Worm (Caenorhabditis elegans) whole organism, L2 larva: ENCODE data around the gene gtl-1.

Source experiments
- C34F6.9 ChIP-seq: fragments of 150-350 bp; optimal IDR thresholded peaks from 2 replicates; lab custom pipeline; 2014; ENCODE audit warnings: missing biosample characterization, missing genetic modification characterization
- F13H6.1 ChIP-seq: sonication (generic microtip); optimal IDR thresholded peaks from 2 replicates; lab custom pipeline; 2016; ENCODE audit warnings: missing genetic modification characterization, missing compliant biosample characterization
- R02D3.7 ChIP-seq: fragments of 150-350 bp; optimal IDR thresholded peaks from 2 replicates; lab custom pipeline; 2014; ENCODE audit warnings: missing biosample characterization, missing genetic modification characterization
- Y55F3AM.14 ChIP-seq: fragments of 200-800 bp; sonication (Bioruptor generic); optimal IDR thresholded peaks from 2 replicates; lab custom pipeline; 2018; ENCODE audit warnings: mild to moderate bottlenecking, missing genetic modification characterization, missing compliant biosample characterization
- ZK546.5 ChIP-seq: sonication (generic microtip); optimal IDR thresholded peaks from 2 replicates; lab custom pipeline; 2017; ENCODE audit warnings: missing biosample characterization, missing genetic modification characterization
- aly-2 ChIP-seq: fragments of 150-350 bp; optimal IDR thresholded peaks from 2 replicates; lab custom pipeline; 2014; ENCODE audit warnings: missing biosample characterization, missing genetic modification characterization
- ama-1 ChIP-seq: fragments of 150-350 bp; optimal IDR thresholded peaks from 2 replicates; lab custom pipeline; 2018; ENCODE audit warnings: inconsistent platforms
- blmp-1 ChIP-seq: sonication (generic microtip); optimal IDR thresholded peaks from 2 replicates; lab custom pipeline; 2017; ENCODE audit warnings: missing genetic modification characterization, mild to moderate bottlenecking, missing compliant biosample characterization, antibody characterized with exemption, moderate library complexity; ENCODE audit not compliant: insufficient read depth
- crh-2 ChIP-seq: sonication (generic microtip); optimal IDR thresholded peaks from 2 replicates; lab custom pipeline; 2017; ENCODE audit warnings: missing biosample characterization, missing genetic modification characterization
- dmd-4 ChIP-seq: sonication (generic microtip); optimal IDR thresholded peaks from 2 replicates; lab custom pipeline; 2017; ENCODE audit warnings: missing biosample characterization, missing genetic modification characterization
- egl-27 ChIP-seq: sonication (generic microtip); optimal IDR thresholded peaks from 3 replicates; lab custom pipeline; 2017; ENCODE audit warnings: missing biosample characterization, missing genetic modification reagents, missing genetic modification characterization
- elt-1 ChIP-seq: fragments of 150-350 bp; optimal IDR thresholded peaks from 2 replicates; lab custom pipeline; 2014; ENCODE audit warnings: missing biosample characterization, missing genetic modification characterization
- elt-3 ChIP-seq: sonication (generic microtip); optimal IDR thresholded peaks from 2 replicates; lab custom pipeline; 2017; ENCODE audit warnings: missing biosample characterization, missing genetic modification characterization
- fos-1 ChIP-seq: fragments of 150-350 bp; optimal IDR thresholded peaks from 2 replicates; lab custom pipeline; 2014; ENCODE audit warnings: missing biosample characterization, missing genetic modification characterization
- gmeb-1 ChIP-seq: fragments of 150-350 bp; optimal IDR thresholded peaks from 2 replicates; lab custom pipeline; 2014; ENCODE audit warnings: missing biosample characterization, missing genetic modification characterization
- lsy-2 ChIP-seq, 2 experiments: fragments of 150-350 bp in 1 of 2; sonication (generic microtip) in 1 of 2; optimal IDR thresholded peaks; 2 replicates each; lab custom pipeline; 2014 to 2017; ENCODE audit warnings: missing biosample characterization in 2 of 2, missing genetic modification characterization in 2 of 2
- mab-5 ChIP-seq: fragments of 150-350 bp; optimal IDR thresholded peaks from 2 replicates; lab custom pipeline; 2014; ENCODE audit warnings: missing biosample characterization, missing genetic modification characterization
- mbf-1 ChIP-seq: sonication (generic microtip); optimal IDR thresholded peaks from 2 replicates; lab custom pipeline; 2017; ENCODE audit warnings: missing biosample characterization, missing genetic modification characterization
- mdl-1 ChIP-seq, 2 experiments: fragments of 150-350 bp in 1 of 2; sonication (generic microtip) in 1 of 2; optimal IDR thresholded peaks; 2 replicates each; lab custom pipeline; 2017; ENCODE audit warnings: missing biosample characterization in 2 of 2, missing genetic modification characterization in 2 of 2
- nhr-10 ChIP-seq: sonication (generic microtip); optimal IDR thresholded peaks from 2 replicates; lab custom pipeline; 2017; ENCODE audit warnings: missing biosample characterization, missing genetic modification characterization
- nhr-11 ChIP-seq: fragments of 150-350 bp; optimal IDR thresholded peaks from 2 replicates; lab custom pipeline; 2014; ENCODE audit warnings: missing biosample characterization, missing genetic modification characterization
- nhr-12 ChIP-seq: fragments of 150-350 bp; optimal IDR thresholded peaks from 2 replicates; lab custom pipeline; 2014; ENCODE audit warnings: missing biosample characterization, missing genetic modification characterization
- nhr-129 ChIP-seq: fragments of 150-350 bp; optimal IDR thresholded peaks from 2 replicates; lab custom pipeline; 2014; ENCODE audit warnings: missing biosample characterization, missing genetic modification characterization
- nhr-23 ChIP-seq: fragments of 150-350 bp; optimal IDR thresholded peaks from 2 replicates; lab custom pipeline; 2014; ENCODE audit warnings: missing biosample characterization, missing genetic modification reagents, missing genetic modification characterization
- nhr-25 ChIP-seq: fragments of 150-350 bp; sonication (generic microtip); optimal IDR thresholded peaks from 3 replicates; lab custom pipeline; 2014; ENCODE audit warnings: missing biosample characterization, missing genetic modification characterization
- peb-1 ChIP-seq: fragments of 150-350 bp; optimal IDR thresholded peaks from 2 replicates; lab custom pipeline; 2014; ENCODE audit warnings: missing biosample characterization, missing genetic modification characterization
- sem-4 ChIP-seq: fragments of 150-350 bp; optimal IDR thresholded peaks from 2 replicates; lab custom pipeline; 2014; ENCODE audit warnings: missing biosample characterization, missing genetic modification reagents, missing genetic modification characterization
- skn-1 ChIP-seq: sonication (generic microtip); optimal IDR thresholded peaks from 2 replicates; lab custom pipeline; 2017; ENCODE audit warnings: missing biosample characterization, missing genetic modification characterization
- sma-3 ChIP-seq: sonication (generic microtip); optimal IDR thresholded peaks from 2 replicates; lab custom pipeline; 2016; ENCODE audit warnings: missing genetic modification reagents, missing genetic modification characterization, missing compliant biosample characterization
- sma-9 ChIP-seq, 2 experiments: fragments of 150-350 bp in 1 of 2; sonication (generic microtip) in 1 of 2; optimal IDR thresholded peaks; 2 replicates each; lab custom pipeline; 2014 to 2016; ENCODE audit warnings: missing genetic modification characterization in 2 of 2, mild to moderate bottlenecking in 1 of 2, missing biosample characterization in 1 of 2, missing compliant biosample characterization in 1 of 2, missing genetic modification reagents in 1 of 2, moderate library complexity in 1 of 2
- unc-55 ChIP-seq: fragments of 150-350 bp; sonication (generic microtip); optimal IDR thresholded peaks from 3 replicates; lab custom pipeline; 2014; ENCODE audit warnings: missing biosample characterization, missing genetic modification reagents, missing genetic modification characterization
- ztf-1 ChIP-seq: fragments of 200-800 bp; sonication (Bioruptor generic); conservative IDR thresholded peaks from 2 replicates; pipeline ENCODE4 v1.3.6; 2022; ENCODE audit warnings: missing genetic modification characterization, missing compliant biosample characterization
- ztf-11 ChIP-seq: sonication (generic microtip); optimal IDR thresholded peaks from 2 replicates; lab custom pipeline; 2017; ENCODE audit warnings: missing biosample characterization, missing genetic modification characterization
- ztf-4 ChIP-seq: fragments of 150-350 bp; optimal IDR thresholded peaks from 2 replicates; lab custom pipeline; 2014; ENCODE audit warnings: missing biosample characterization, missing genetic modification characterization

The gtl-1 gene

DNA sequence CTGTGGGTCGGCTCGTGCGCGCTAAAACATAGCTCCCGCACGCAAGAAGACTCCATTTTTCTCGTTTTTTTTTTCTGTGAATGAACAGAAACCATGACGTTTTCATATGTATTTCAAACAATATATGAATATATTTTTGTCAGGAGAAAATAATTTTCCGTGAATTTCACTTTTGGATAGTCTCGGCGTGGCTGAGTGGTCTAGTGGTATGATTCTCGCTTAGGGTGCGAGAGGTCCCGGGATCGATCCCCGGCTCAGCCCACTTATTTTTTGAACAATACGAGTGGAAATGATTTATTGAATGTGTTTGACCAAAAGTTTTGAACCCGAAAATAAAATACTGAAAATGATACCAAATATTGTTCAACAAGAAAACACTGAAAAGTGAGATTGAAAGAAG lies 28.0 kb downstream of the gtl-1 start:
- no peak for TF ChIP-seq nhr-129 (tag; lab: Kevin White, UChicago)
- no peak for TF ChIP-seq R02D3.7
- TF ChIP-seq C34F6.9 (tag; lab: Kevin White, UChicago) = no peak
- TF ChIP-seq blmp-1 (tag; lab: Kevin White, UChicago) = no peak
- TF ChIP-seq crh-2 (tag; lab: Kevin White, UChicago) = no peak
- no peak for TF ChIP-seq mbf-1
- no peak for TF ChIP-seq ztf-1 (GFP tag; lab: Robert Waterston, UW)
- TF ChIP-seq dmd-4 (tag; lab: Kevin White, UChicago) = no peak
- no peak for TF ChIP-seq nhr-11
- TF ChIP-seq peb-1 (tag; lab: Kevin White, UChicago) = no peak
- no peak for TF ChIP-seq elt-3
- no peak for TF ChIP-seq nhr-12 (tag; lab: Kevin White, UChicago)
- TF ChIP-seq lsy-2 (tag; optimal IDR thresholded peaks at IDR 0.05; lab: Kevin White, UChicago) = no peak
- TF ChIP-seq fos-1 = no peak
- TF ChIP-seq gmeb-1 (tag; lab: Kevin White, UChicago) = no peak
- TF ChIP-seq aly-2 (tag; lab: Kevin White, UChicago) = no peak
- TF ChIP-seq sem-4 (tag; lab: Kevin White, UChicago) = no peak
- TF ChIP-seq sma-3 (GFP tag; lab: Kevin White, UChicago) = no peak
- no peak for TF ChIP-seq ztf-11 (tag; lab: Kevin White, UChicago)
- TF ChIP-seq, all 48 proteins: peak for 0

ce11 chrIV:11230069-11230468 lies 29.3 kb downstream of the gtl-1 start, which contains the start of gene best-7:
best-7 (minus strand) TSS chrIV:11230307.
- TF ChIP-seq mab-5 (tag; lab: Kevin White, UChicago) = no peak
- TF ChIP-seq nhr-23 = no peak
- TF ChIP-seq peb-1 (tag; lab: Kevin White, UChicago) = no peak
- no peak for TF ChIP-seq fos-1
- TF ChIP-seq R02D3.7 = no peak
- no peak for TF ChIP-seq F13H6.1
- no peak for TF ChIP-seq sma-9 (GFP tag; optimal IDR thresholded peaks at IDR 0.05; lab: Kevin White, UChicago)
- TF ChIP-seq sma-9 (tag; optimal IDR thresholded peaks at IDR 0.05; lab: Kevin White, UChicago) = no peak
- TF ChIP-seq ZK546.5 (tag; lab: Kevin White, UChicago) = no peak
- no peak for TF ChIP-seq nhr-10 (tag; lab: Kevin White, UChicago)
- TF ChIP-seq, all 48 proteins: peak for 0

DNA sequence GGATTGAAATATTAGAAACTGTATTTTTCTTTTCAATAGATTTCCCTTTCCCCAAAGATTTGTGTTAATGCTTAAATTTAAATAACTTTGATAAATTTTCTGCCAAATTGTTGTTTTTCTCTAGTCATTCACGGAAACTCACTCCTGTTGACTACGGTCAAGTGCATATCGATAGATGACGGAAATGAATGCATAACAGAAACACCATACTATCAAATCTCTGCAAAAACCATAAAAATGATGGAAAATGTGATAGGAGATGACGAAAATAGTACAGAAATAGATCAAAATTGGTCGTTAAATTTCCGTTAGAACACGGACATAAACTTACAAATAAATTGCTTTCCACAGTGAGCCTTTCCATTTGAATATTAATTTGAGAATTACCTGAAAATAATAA lies 30.3 kb downstream of the gtl-1 start:
- TF ChIP-seq mab-5 (tag; lab: Kevin White, UChicago) (no peak), lsy-2 (tag; optimal IDR thresholded peaks at IDR 0.05; lab: Kevin White, UChicago) (no peak), mdl-1 (tag; optimal IDR thresholded peaks at IDR 0.05; lab: Kevin White, UChicago) (no peak), egl-27 (tag; lab: Kevin White, UChicago) (no peak), skn-1 (tag; lab: Kevin White, UChicago) (no peak), nhr-10 (tag; lab: Kevin White, UChicago) (no peak), unc-55 (GFP tag; lab: Kevin White, UChicago) (no peak), Y55F3AM.14 (GFP tag; lab: Kevin White, UChicago) (no peak), ztf-4 (tag; lab: Kevin White, UChicago) (no peak)

DNA sequence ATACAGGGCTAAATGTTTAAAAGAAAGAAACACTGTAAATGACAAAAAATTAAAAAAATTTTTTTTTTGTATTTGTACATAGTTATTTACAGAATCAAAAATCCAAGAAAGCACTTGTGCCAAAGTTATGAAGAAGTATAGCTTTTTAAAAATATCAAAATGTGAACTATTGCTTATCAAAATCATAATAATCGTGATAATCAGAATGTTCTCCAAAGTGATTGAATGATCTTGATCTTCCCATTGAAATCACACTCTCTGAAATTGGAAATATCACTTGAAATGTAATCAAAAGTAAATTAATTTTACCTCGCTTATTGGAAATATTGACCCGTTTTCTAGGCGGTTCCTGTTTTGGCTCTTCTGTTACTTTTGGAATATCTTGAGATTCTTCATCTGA lies 32.8 kb downstream of the gtl-1 start:
- TF ChIP-seq sma-3 (GFP tag; lab: Kevin White, UChicago) (no peak), lsy-2 (tag; optimal IDR thresholded peaks at IDR 0.05; lab: Kevin White, UChicago) (no peak), nhr-25 (tag; lab: Kevin White, UChicago) (peak; percentile 53), Y55F3AM.14 (GFP tag; lab: Kevin White, UChicago) (no peak), C34F6.9 (tag; lab: Kevin White, UChicago) (no peak), ama-1 (lab: Kevin White, UChicago) (no peak)
- TF ChIP-seq, all 48 proteins: peak for 1

DNA sequence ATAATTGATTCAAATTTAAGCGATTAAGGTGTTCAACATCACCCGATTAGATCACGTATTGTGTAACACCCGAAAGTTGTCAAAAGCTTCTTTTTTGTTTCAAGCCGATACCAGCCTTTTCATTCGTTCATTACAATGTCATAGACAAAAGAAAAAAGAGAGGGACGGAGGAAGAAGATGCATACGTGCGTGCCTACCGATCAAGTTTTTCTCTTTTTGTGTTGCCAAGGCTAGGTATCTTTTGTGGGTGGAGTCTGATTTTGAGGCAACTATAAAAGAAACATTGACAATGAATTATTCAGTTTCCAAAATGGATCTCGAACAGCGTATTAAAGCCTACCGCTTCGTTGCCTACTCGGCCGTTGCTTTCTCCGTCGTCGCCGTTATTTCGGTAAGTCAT lies 34.1 kb downstream of the gtl-1 start, which contains the start of gene col-125:
TSS of gene col-125 (plus strand) at position 301 of the 400 bp plus-strand sequence.
- no peak for TF ChIP-seq elt-1 (tag; lab: Kevin White, UChicago)
- peak; percentile 22 for TF ChIP-seq blmp-1 (tag; lab: Kevin White, UChicago)
